Worm (Caenorhabditis elegans) whole organism, mixed stage, embryonic: ENCODE measurements around the gene msrp-3.

Experiments
- M03D4.4 ChIP-seq: sonication (generic microtip); optimal IDR thresholded peaks from 2 replicates; lab custom pipeline; 2017; ENCODE audit warnings: mild to moderate bottlenecking, missing genetic modification characterization, missing compliant biosample characterization
- blmp-1 ChIP-seq: fragments of 150-350 bp; optimal IDR thresholded peaks from 2 replicates; lab custom pipeline; 2014; ENCODE audit warnings: missing biosample characterization, missing genetic modification characterization
- ceh-43 ChIP-seq: fragments of 200-800 bp; sonication (Bioruptor generic); optimal IDR thresholded peaks from 2 replicates; lab custom pipeline; 2018; ENCODE audit warnings: mild to moderate bottlenecking, missing genetic modification characterization, moderate library complexity, missing compliant biosample characterization
- ceh-83 ChIP-seq: fragments of 200-800 bp; sonication (Bioruptor generic); optimal IDR thresholded peaks from 2 replicates; lab custom pipeline; 2018; ENCODE audit warnings: mild to moderate bottlenecking, missing genetic modification characterization, missing compliant biosample characterization
- ces-1 ChIP-seq: fragments of 150-350 bp; optimal IDR thresholded peaks from 2 replicates; lab custom pipeline; 2014; ENCODE audit warnings: missing biosample characterization, missing genetic modification reagents, missing genetic modification characterization
- cnd-1 ChIP-seq: fragments of 200-800 bp; sonication (Bioruptor generic); optimal IDR thresholded peaks from 2 replicates; lab custom pipeline; 2018; ENCODE audit warnings: mild to moderate bottlenecking, missing genetic modification characterization, missing compliant biosample characterization
- drap-1 ChIP-seq: fragments of 200-800 bp; sonication (Bioruptor generic); optimal IDR thresholded peaks from 3 replicates; lab custom pipeline; 2018; ENCODE audit warnings: mild to moderate bottlenecking, missing genetic modification characterization, missing compliant biosample characterization
- flh-1 ChIP-seq: fragments of 200-800 bp; sonication (Bioruptor generic); optimal IDR thresholded peaks from 2 replicates; lab custom pipeline; 2018; ENCODE audit warnings: mild to moderate bottlenecking, missing genetic modification characterization, moderate library complexity, missing compliant biosample characterization
- ham-2 ChIP-seq: fragments of 200-800 bp; sonication (Bioruptor generic); optimal IDR thresholded peaks from 2 replicates; lab custom pipeline; 2018; ENCODE audit warnings: mild to moderate bottlenecking, missing genetic modification characterization, missing compliant biosample characterization
- hlh-1 ChIP-seq: fragments of 150-350 bp; optimal IDR thresholded peaks from 2 replicates; lab custom pipeline; 2014; ENCODE audit warnings: missing biosample characterization, missing genetic modification reagents, missing genetic modification characterization
- lin-32 ChIP-seq: fragments of 200-800 bp; sonication (Bioruptor generic); optimal IDR thresholded peaks from 2 replicates; lab custom pipeline; 2018; ENCODE audit warnings: mild to moderate bottlenecking, missing genetic modification characterization, missing compliant biosample characterization
- lsy-2 ChIP-seq: fragments of 150-350 bp; optimal IDR thresholded peaks from 2 replicates; lab custom pipeline; 2014; ENCODE audit warnings: missing biosample characterization, missing genetic modification characterization
- nhr-2 ChIP-seq: fragments of 150-350 bp; optimal IDR thresholded peaks from 2 replicates; lab custom pipeline; 2014; ENCODE audit warnings: missing biosample characterization, missing genetic modification characterization
- nhr-237 ChIP-seq: fragments of 150-350 bp; optimal IDR thresholded peaks from 2 replicates; lab custom pipeline; 2014; ENCODE audit warnings: missing biosample characterization, missing genetic modification characterization
- nhr-28 ChIP-seq: fragments of 150-350 bp; optimal IDR thresholded peaks from 2 replicates; lab custom pipeline; 2014; ENCODE audit warnings: missing biosample characterization, missing genetic modification characterization
- nhr-76 ChIP-seq: sonication (generic microtip); optimal IDR thresholded peaks from 2 replicates; lab custom pipeline; 2017; ENCODE audit warnings: missing biosample characterization, missing genetic modification characterization
- unc-120 ChIP-seq: sonication (generic microtip); optimal IDR thresholded peaks from 2 replicates; lab custom pipeline; 2017; ENCODE audit warnings: missing genetic modification characterization, missing compliant biosample characterization; ENCODE audit not compliant: poor library complexity, severe bottlenecking
- unc-62 ChIP-seq: fragments of 150-350 bp; optimal IDR thresholded peaks from 2 replicates; lab custom pipeline; 2014; ENCODE audit warnings: missing biosample characterization, missing genetic modification reagents, missing genetic modification characterization
- zip-8 ChIP-seq: fragments of 150-350 bp; optimal IDR thresholded peaks from 2 replicates; lab custom pipeline; 2014; ENCODE audit warnings: missing biosample characterization, missing genetic modification characterization
- ztf-11 ChIP-seq: fragments of 150-350 bp; optimal IDR thresholded peaks from 2 replicates; lab custom pipeline; 2014; ENCODE audit warnings: missing biosample characterization, missing genetic modification characterization

The msrp-3 gene

ce11 chrII:770253-770652 is 44.4 kb downstream of the msrp-3 start, which contains the start of gene C08G5.6:
Gene C08G5.6, plus strand, starts transcription at chrII:770553.
- TF ChIP-seq lin-32 (GFP tag; lab: Kevin White, UChicago) (no peak), blmp-1 (tag; lab: Kevin White, UChicago) (no peak), hlh-1 (tag; lab: Kevin White, UChicago) (no peak), ceh-43 (no peak), cnd-1 (tag; lab: Kevin White, UChicago) (no peak), ceh-83 (GFP tag; lab: Kevin White, UChicago) (no peak), M03D4.4 (tag; lab: Kevin White, UChicago) (no peak), lsy-2 (tag; lab: Kevin White, UChicago) (no peak), nhr-76 (tag; lab: Kevin White, UChicago) (no peak), ztf-11 (no peak)
- TF ChIP-seq, all 35 proteins: peak for 0

ce11 chrII:769250-769649 is 45.4 kb downstream of the msrp-3 start:
- no peak for TF ChIP-seq lin-32 (GFP tag; lab: Kevin White, UChicago)
- no peak for TF ChIP-seq hlh-1 (tag; lab: Kevin White, UChicago)
- no peak for TF ChIP-seq nhr-237
- no peak for TF ChIP-seq drap-1 (GFP tag; lab: Kevin White, UChicago)
- no peak for TF ChIP-seq nhr-28 (tag; lab: Kevin White, UChicago)
- no peak for TF ChIP-seq zip-8 (tag; lab: Kevin White, UChicago)
- TF ChIP-seq ham-2 (GFP tag; lab: Kevin White, UChicago) = no peak
- TF ChIP-seq unc-120 = no peak
- TF ChIP-seq flh-1 = no peak
- no peak for TF ChIP-seq M03D4.4 (tag; lab: Kevin White, UChicago)
- no peak for TF ChIP-seq unc-62 (GFP tag; lab: Kevin White, UChicago)
- no peak for TF ChIP-seq ceh-43
- TF ChIP-seq nhr-2 (tag; lab: Kevin White, UChicago) = no peak

ce11 chrII:765219-765618 is 49.4 kb downstream of the msrp-3 start, which contains the start of gene C08G5.7:
Gene C08G5.7, minus strand, starts transcription at chrII:765319.
- TF ChIP-seq ces-1 (GFP tag; lab: Kevin White, UChicago) = peak; percentile 20
- no peak for TF ChIP-seq unc-62 (GFP tag; lab: Kevin White, UChicago)
